Worm (Caenorhabditis elegans) whole organism, L4/young adult: ENCODE results near the gene pdf-1.

Experiments
- W03F9.2 ChIP-seq: fragments of 150-350 bp; optimal IDR thresholded peaks from 2 replicates; lab custom pipeline; 2014; ENCODE audit warnings: missing biosample characterization, missing genetic modification characterization
- dao-5 ChIP-seq: sonication (generic microtip); optimal IDR thresholded peaks from 2 replicates; lab custom pipeline; 2016; ENCODE audit warnings: missing genotype, missing genetic modification characterization, moderate library complexity, missing compliant biosample characterization
- him-1 ChIP-seq: sonication (generic microtip); optimal IDR thresholded peaks from 2 replicates; lab custom pipeline; 2016; ENCODE audit warnings: missing genotype, missing genetic modification reagents, missing genetic modification characterization, missing compliant biosample characterization

DNA sequence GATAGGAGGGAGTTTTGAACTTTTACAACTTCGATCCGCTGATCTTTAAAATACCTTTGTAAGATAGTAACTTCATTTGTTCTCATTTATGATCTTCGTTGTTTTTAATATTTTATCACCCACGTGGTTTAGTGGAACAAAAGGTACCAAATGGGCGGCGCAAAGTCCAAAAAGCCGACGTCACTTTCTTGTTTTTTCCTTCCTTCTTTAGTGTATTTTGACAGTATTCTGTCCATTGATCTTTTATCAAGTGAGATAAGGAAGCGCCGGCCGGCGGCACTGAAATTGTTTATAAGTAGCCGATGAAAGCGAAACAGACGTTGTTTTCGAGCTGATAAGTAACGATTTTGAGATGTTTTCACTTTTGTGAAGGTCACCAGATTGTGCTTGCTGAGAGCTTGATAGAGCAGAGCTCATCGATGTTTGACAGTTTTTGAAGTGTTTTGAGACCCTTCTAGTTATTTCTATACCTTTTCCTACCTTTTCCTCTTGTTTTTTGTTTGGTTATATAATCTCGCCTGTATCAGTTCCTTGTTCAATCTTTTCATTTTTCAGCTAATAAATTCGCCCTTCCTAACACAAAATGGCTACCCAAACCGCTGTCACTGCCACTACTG lies 39.6 kb downstream of the pdf-1 start, which contains the start of gene K04C2.3:
- TF ChIP-seq him-1 (tag; lab: Kevin White, UChicago) (peak; percentile 4), W03F9.2 (no peak), dao-5 (tag; lab: Kevin White, UChicago) (no peak)
